Fruit fly (Drosophila melanogaster) whole organism, embryonic: ENCODE measurements around the gene CG14971.

Source experiments
- Aef1 ChIP-seq: fragments of 200-800 bp; sonication (Bioruptor generic); IDR thresholded peaks from 3 replicates; pipeline ENCODE4 v1.3.6; 2022; ENCODE audit warnings: missing biosample characterization, missing genetic modification characterization
- Awh ChIP-seq: fragments of 200-800 bp; sonication (Bioruptor generic); IDR thresholded peaks from 2 replicates; pipeline ENCODE4, ENCODE4 v1.3.6; 2022; ENCODE audit warnings: missing biosample characterization, missing genetic modification characterization
- CG10366 ChIP-seq: fragments of 200-800 bp; sonication (Bioruptor generic); IDR thresholded peaks from 2 replicates; pipeline ENCODE4 v1.3.6; 2022; ENCODE audit warnings: missing biosample characterization, missing genetic modification characterization
- CG10543 ChIP-seq: fragments of 200-800 bp; sonication (Bioruptor generic); optimal IDR thresholded peaks from 3 replicates; lab custom pipeline; 2017; ENCODE audit warnings: missing biosample characterization, mild to moderate bottlenecking, missing genetic modification characterization, moderate library complexity
- CG11695 ChIP-seq: fragments of 200-800 bp; sonication (Bioruptor generic); IDR thresholded peaks from 3 replicates; pipeline ENCODE4 v1.3.6; 2022; ENCODE audit warnings: missing biosample characterization, missing genetic modification characterization
- CG15011 ChIP-seq: fragments of 200-800 bp; sonication (Bioruptor generic); optimal IDR thresholded peaks from 3 replicates; lab custom pipeline; 2018; ENCODE audit warnings: missing biosample characterization, mild to moderate bottlenecking, missing genetic modification characterization
- CG1602 ChIP-seq: fragments of 200-800 bp; sonication (Bioruptor generic); optimal IDR thresholded peaks from 3 replicates; lab custom pipeline; 2016; ENCODE audit warnings: missing biosample characterization, missing genetic modification characterization
- CG16779 ChIP-seq: fragments of 200-800 bp; sonication (Bioruptor generic); IDR thresholded peaks from 2 replicates; pipeline ENCODE4 v1.3.6; 2022; ENCODE audit warnings: missing biosample characterization, missing genetic modification characterization
- CG16813 ChIP-seq: fragments of 200-800 bp; sonication (Bioruptor generic); IDR thresholded peaks from 3 replicates; pipeline ENCODE4 v1.3.6; 2022; ENCODE audit warnings: missing biosample characterization, missing genetic modification characterization; ENCODE audit not compliant: partially characterized antibody
- CG17328 ChIP-seq: fragments of 200-800 bp; sonication (Bioruptor generic); IDR thresholded peaks from 2 replicates; pipeline ENCODE4 v1.3.6; 2022; ENCODE audit warnings: missing biosample characterization, missing genetic modification characterization
- CG2120 ChIP-seq: fragments of 200-800 bp; sonication (Bioruptor generic); optimal IDR thresholded peaks from 3 replicates; lab custom pipeline; 2016; ENCODE audit warnings: missing biosample characterization, missing genetic modification characterization
- CG2202 ChIP-seq: fragments of 200-800 bp; sonication (Bioruptor generic); optimal IDR thresholded peaks from 2 replicates; lab custom pipeline; 2018; ENCODE audit warnings: missing biosample characterization, mild to moderate bottlenecking, missing genetic modification characterization
- CG31224 ChIP-seq: fragments of 200-800 bp; sonication (Bioruptor generic); IDR thresholded peaks from 2 replicates; pipeline ENCODE4 v1.3.6; 2022; ENCODE audit warnings: missing biosample characterization, missing genetic modification characterization
- CG3163 ChIP-seq: fragments of 200-800 bp; sonication (Bioruptor generic); optimal IDR thresholded peaks from 3 replicates; lab custom pipeline; 2016; ENCODE audit warnings: missing biosample characterization, missing genetic modification characterization
- CG3995 ChIP-seq: fragments of 200-800 bp; sonication (Bioruptor generic); optimal IDR thresholded peaks from 3 replicates; lab custom pipeline; 2016; ENCODE audit warnings: missing biosample characterization, missing genetic modification characterization
- CG42726 ChIP-seq: fragments of 200-800 bp; sonication (Bioruptor generic); IDR thresholded peaks from 2 replicates; pipeline ENCODE4 v1.3.6; 2022; ENCODE audit warnings: missing biosample characterization, missing genetic modification characterization; ENCODE audit not compliant: partially characterized antibody
- CG4707 ChIP-seq: fragments of 200-800 bp; sonication (Bioruptor generic); optimal IDR thresholded peaks from 2 replicates; lab custom pipeline; 2018; ENCODE audit warnings: missing biosample characterization, mild to moderate bottlenecking, missing genetic modification characterization, moderate library complexity
- CG7556 ChIP-seq: fragments of 200-800 bp; sonication (Bioruptor generic); optimal IDR thresholded peaks from 2 replicates; lab custom pipeline; 2017; ENCODE audit warnings: missing biosample characterization, mild to moderate bottlenecking, missing genetic modification characterization
- CG8290 ChIP-seq, 3 experiments: fragments of 200-800 bp; sonication (Bioruptor generic); optimal IDR thresholded peaks; 2 replicates each; lab custom pipeline; 2016 to 2019; ENCODE audit warnings: missing biosample characterization in 3 of 3, missing genetic modification characterization in 3 of 3, mild to moderate bottlenecking in 2 of 3, moderate library complexity in 1 of 3
- CTCF ChIP-seq: fragments of 200-800 bp; sonication (Bioruptor generic); optimal IDR thresholded peaks from 2 replicates; lab custom pipeline; 2017; ENCODE audit warnings: missing biosample characterization, mild to moderate bottlenecking, missing genetic modification characterization, moderate library complexity
- CoRest ChIP-seq: fragments of 200-800 bp; sonication (Bioruptor generic); optimal IDR thresholded peaks from 3 replicates; lab custom pipeline; 2018; ENCODE audit warnings: missing biosample characterization, mild to moderate bottlenecking, missing genetic modification characterization, moderate library complexity
- Dll ChIP-seq: fragments of 200-800 bp; sonication (Bioruptor generic); IDR thresholded peaks from 4 replicates; pipeline ENCODE4 v1.3.6; 2022; ENCODE audit warnings: missing biosample characterization, missing genetic modification characterization; ENCODE audit not compliant: partially characterized antibody
- Dref ChIP-seq: fragments of 200-800 bp; sonication (Bioruptor generic); IDR thresholded peaks from 2 replicates; pipeline ENCODE4 v1.3.6; 2022; ENCODE audit warnings: missing biosample characterization, missing genetic modification characterization
- HmgZ ChIP-seq: fragments of 200-800 bp; sonication (Bioruptor generic); optimal IDR thresholded peaks from 2 replicates; lab custom pipeline; 2018; ENCODE audit warnings: missing biosample characterization, mild to moderate bottlenecking, missing genetic modification characterization
- Hr78 ChIP-seq, 2 experiments: fragments of 200-800 bp in 1 of 2; fragments of >200 bp in 1 of 2; sonication (Bioruptor generic) in 1 of 2; optimal IDR thresholded peaks; 2 replicates each; lab custom pipeline; 2017 to 2019; ENCODE audit warnings: missing biosample characterization in 2 of 2, missing genetic modification characterization in 2 of 2, mild to moderate bottlenecking in 1 of 2, moderate library complexity in 1 of 2
- MBD-R2 ChIP-seq: fragments of 200-800 bp; sonication (Bioruptor generic); IDR thresholded peaks from 2 replicates; pipeline ENCODE4 v1.3.6; 2022; ENCODE audit warnings: missing biosample characterization, missing genetic modification characterization
- MESR4 ChIP-seq: fragments of 200-800 bp; sonication (Bioruptor generic); optimal IDR thresholded peaks from 2 replicates; lab custom pipeline; 2018; ENCODE audit warnings: missing biosample characterization, mild to moderate bottlenecking, missing genetic modification characterization, moderate library complexity
- Med ChIP-seq: fragments of 200-800 bp; sonication (Bioruptor generic); peaks from one replicate; lab custom pipeline; 2016; ENCODE audit warnings: missing biosample characterization, missing genetic modification characterization, mild to moderate bottlenecking, inconsistent platforms, moderate library complexity
- Nf-YB ChIP-seq: fragments of 200-800 bp; sonication (Bioruptor generic); optimal IDR thresholded peaks from 3 replicates; lab custom pipeline; 2019; ENCODE audit warnings: missing biosample characterization, mild to moderate bottlenecking, missing genetic modification characterization, moderate library complexity
- Oaz ChIP-seq: fragments of 200-800 bp; sonication (Bioruptor generic); IDR thresholded peaks from 2 replicates; pipeline ENCODE4 v1.3.6; 2022; ENCODE audit warnings: missing biosample characterization, missing genetic modification characterization
- Rx ChIP-seq: fragments of 200-800 bp; sonication (Bioruptor generic); IDR thresholded peaks from 2 replicates; pipeline ENCODE4 v1.3.6; 2022; ENCODE audit warnings: missing biosample characterization, missing genetic modification characterization
- Sry-β ChIP-seq: fragments of 200-800 bp; sonication (Bioruptor generic); optimal IDR thresholded peaks from 2 replicates; lab custom pipeline; 2018; ENCODE audit warnings: missing biosample characterization, mild to moderate bottlenecking, missing genetic modification characterization, moderate library complexity
- Ssrp ChIP-seq: fragments of 200-800 bp; sonication (Bioruptor generic); optimal IDR thresholded peaks from 2 replicates; lab custom pipeline; 2018; ENCODE audit warnings: missing biosample characterization, mild to moderate bottlenecking, missing genetic modification characterization, moderate library complexity
- TFAM ChIP-seq: fragments of 200-800 bp; sonication (Bioruptor generic); optimal IDR thresholded peaks from 2 replicates; lab custom pipeline; 2017; ENCODE audit warnings: missing biosample characterization, missing genetic modification characterization, inconsistent platforms
- ac ChIP-seq: fragments of 200-800 bp; sonication (Bioruptor generic); optimal IDR thresholded peaks from 3 replicates; lab custom pipeline; 2017; ENCODE audit warnings: missing biosample characterization, mild to moderate bottlenecking, missing genetic modification characterization
- dati ChIP-seq: fragments of 200-800 bp; sonication (Bioruptor generic); IDR thresholded peaks from 2 replicates; pipeline ENCODE4 v1.3.6; 2022; ENCODE audit warnings: missing biosample characterization, missing genetic modification characterization
- exex ChIP-seq: fragments of 200-800 bp; sonication (Bioruptor generic); optimal IDR thresholded peaks from 4 replicates; lab custom pipeline; 2018; ENCODE audit warnings: missing biosample characterization, mild to moderate bottlenecking, missing genetic modification characterization, moderate library complexity
- insv ChIP-seq, 2 experiments: fragments of 200-800 bp; sonication (Bioruptor generic); optimal IDR thresholded peaks; 3 replicates each; lab custom pipeline; 2016 to 2018; ENCODE audit warnings: missing biosample characterization in 2 of 2, missing genetic modification characterization in 2 of 2
- kah ChIP-seq: fragments of 200-800 bp; sonication (Bioruptor generic); optimal IDR thresholded peaks from 2 replicates; lab custom pipeline; 2018; ENCODE audit warnings: missing biosample characterization, mild to moderate bottlenecking, missing genetic modification characterization
- lilli ChIP-seq: fragments of 200-800 bp; sonication (Bioruptor generic); optimal IDR thresholded peaks from 3 replicates; lab custom pipeline; 2016; ENCODE audit warnings: missing biosample characterization, missing genetic modification characterization
- lmd ChIP-seq: fragments of 200-800 bp; sonication (Bioruptor generic); IDR thresholded peaks from 2 replicates; pipeline ENCODE4 v1.3.6; 2022; ENCODE audit warnings: missing biosample characterization, missing genetic modification characterization
- nmo ChIP-seq: fragments of 200-800 bp; sonication (Bioruptor generic); optimal IDR thresholded peaks from 2 replicates; lab custom pipeline; 2018; ENCODE audit warnings: missing biosample characterization, mild to moderate bottlenecking, missing genetic modification characterization, moderate library complexity
- org-1 ChIP-seq: fragments of 200-800 bp; sonication (Bioruptor generic); optimal IDR thresholded peaks from 2 replicates; lab custom pipeline; 2017; ENCODE audit warnings: missing biosample characterization, missing genetic modification characterization
- p53 ChIP-seq: fragments of 200-800 bp; sonication (Bioruptor generic); optimal IDR thresholded peaks from 2 replicates; lab custom pipeline; 2016; ENCODE audit warnings: missing biosample characterization, missing genetic modification characterization
- pnt ChIP-seq: fragments of 200-800 bp; sonication (Bioruptor generic); optimal IDR thresholded peaks from 3 replicates; lab custom pipeline; 2016; ENCODE audit warnings: missing biosample characterization, missing genetic modification characterization
- row ChIP-seq: fragments of 200-800 bp; sonication (Bioruptor generic); IDR thresholded peaks from 3 replicates; pipeline ENCODE4 v1.3.6; 2022; ENCODE audit warnings: missing biosample characterization, missing genetic modification characterization
- schlank ChIP-seq: fragments of 200-800 bp; sonication (Bioruptor generic); optimal IDR thresholded peaks from 2 replicates; lab custom pipeline; 2018; ENCODE audit warnings: missing biosample characterization, mild to moderate bottlenecking, missing genetic modification characterization
- shn ChIP-seq: fragments of 200-800 bp; sonication (Bioruptor generic); optimal IDR thresholded peaks from 3 replicates; lab custom pipeline; 2016; ENCODE audit warnings: missing biosample characterization, missing genetic modification characterization
- sug ChIP-seq: fragments of 200-800 bp; optimal IDR thresholded peaks from 2 replicates; lab custom pipeline; 2019; ENCODE audit warnings: missing biosample characterization, mild to moderate bottlenecking, missing genetic modification characterization, moderate library complexity
- trem ChIP-seq: fragments of 200-800 bp; optimal IDR thresholded peaks from 3 replicates; lab custom pipeline; 2019; ENCODE audit warnings: missing biosample characterization, mild to moderate bottlenecking, missing genetic modification characterization, moderate library complexity
- trh ChIP-seq: fragments of 200-800 bp; sonication (Bioruptor generic); optimal IDR thresholded peaks from 2 replicates; lab custom pipeline; 2016; ENCODE audit warnings: missing biosample characterization, missing genetic modification characterization
- vvl ChIP-seq: fragments of 200-800 bp; sonication (Bioruptor generic); IDR thresholded peaks from 2 replicates; pipeline ENCODE4 v1.3.6; 2022; ENCODE audit warnings: missing biosample characterization, missing genetic modification characterization

The CG14971 gene

DNA sequence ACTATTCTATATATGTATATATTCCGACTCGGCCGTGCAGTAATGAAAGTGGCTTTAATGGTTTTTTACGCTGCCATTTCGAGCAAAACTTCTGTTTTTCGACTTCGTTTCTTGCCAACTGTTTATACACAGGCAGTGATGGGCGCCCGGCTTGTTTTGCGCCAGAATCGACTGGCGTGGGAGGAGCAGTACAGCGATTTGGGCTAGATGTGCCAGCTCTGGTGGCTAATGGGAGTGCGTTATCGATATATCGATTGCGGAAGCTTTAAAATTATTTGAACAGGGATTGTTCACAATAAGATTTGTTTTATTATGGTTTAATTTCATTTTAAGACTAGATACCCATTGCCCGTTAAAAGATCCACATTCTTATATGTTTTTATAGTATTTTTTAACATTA, at the start of gene CG14971 (continued):
- TF ChIP-seq trem (tag; lab: Kevin White, UChicago) (peak; percentile 59), Nf-YB (GFP tag; lab: Kevin White, UChicago) (no peak), Sry-β (GFP tag; lab: Kevin White, UChicago) (peak; percentile 99), Oaz (GFP tag; lab: Robert Waterston, UW) (no peak), MESR4 (GFP tag; lab: Kevin White, UChicago) (peak; percentile 61), trh (no peak), CG4707 (no peak), CG31224 (GFP tag; lab: Robert Waterston, UW) (no peak), Ssrp (tag; lab: Kevin White, UChicago) (no peak), CG16813 (GFP tag; lab: Robert Waterston, UW) (peak; percentile 83), MBD-R2 (GFP tag; lab: Robert Waterston, UW) (peak; percentile 91), CG11695 (GFP tag; lab: Robert Waterston, UW) (no peak), CG3995 (GFP tag; lab: Kevin White, UChicago) (peak; percentile 72), dati (GFP tag; lab: Robert Waterston, UW) (no peak), Hr78 (GFP tag; optimal IDR thresholded peaks at IDR 0.05; lab: Kevin White, UChicago) (no peak), lmd (peak; percentile 48; the same call in 1 of the 2 replicates), CG7556 (no peak), shn (GFP tag; lab: Kevin White, UChicago) (peak; percentile 36), schlank (tag; lab: Kevin White, UChicago) (no peak), CG1602 (GFP tag; lab: Kevin White, UChicago) (peak; percentile 14), CoRest (tag; lab: Kevin White, UChicago) (peak; percentile 57), CG17328 (peak; percentile 37; the same call in 1 of the 2 replicates), TFAM (GFP tag; lab: Kevin White, UChicago) (no peak), row (GFP tag; lab: Robert Waterston, UW) (peak; percentile 96), Aef1 (GFP tag; lab: Robert Waterston, UW) (no peak), CG2202 (tag; lab: Kevin White, UChicago) (no peak), CTCF (GFP tag; lab: Kevin White, UChicago) (no peak), Dll (GFP tag; lab: Robert Waterston, UW) (peak; percentile 85), exex (peak; percentile 63), insv (GFP tag; optimal IDR thresholded peaks at IDR 0.05; lab: Kevin White, UChicago) (no peak), vvl (GFP tag; lab: Robert Waterston, UW) (peak; percentile 67), nmo (GFP tag; lab: Kevin White, UChicago) (peak; percentile 53), p53 (GFP tag; lab: Kevin White, UChicago) (peak; percentile 25), CG2120 (GFP tag; lab: Kevin White, UChicago) (peak; percentile 75), org-1 (GFP tag; lab: Kevin White, UChicago) (no peak), CG15011 (GFP tag; lab: Kevin White, UChicago) (no peak), CG8290 (GFP tag; optimal IDR thresholded peaks at IDR 0.05; lab: Kevin White, UChicago) (peak; percentile 26), CG8290 (tag; optimal IDR thresholded peaks at IDR 0.05; lab: Kevin White, UChicago) (peak in 1 of 2 experiments; percentile 88), ac (GFP tag; lab: Kevin White, UChicago) (no peak), CG10543 (GFP tag; lab: Kevin White, UChicago) (peak; percentile 23), Rx (GFP tag; lab: Robert Waterston, UW) (no peak), Med (GFP tag; lab: Kevin White, UChicago) (peak; percentile 88), Dref (peak; percentile 92), Awh (no peak), CG16779 (GFP tag; lab: Robert Waterston, UW) (no peak), CG3163 (peak; percentile 26), CG10366 (no peak), sug (tag; lab: Kevin White, UChicago) (peak; percentile 61), CG42726 (peak; percentile 77), pnt (GFP tag; lab: Kevin White, UChicago) (no peak), lilli (GFP tag; lab: Kevin White, UChicago) (peak; percentile 70), HmgZ (tag; lab: Kevin White, UChicago) (peak; percentile 83), kah (GFP tag; lab: Kevin White, UChicago) (no peak)
